Worm (Caenorhabditis elegans) whole organism, mixed stage, embryonic: ENCODE data around the gene F08G2.7.

Source experiments
- ceh-39 ChIP-seq: fragments of 150-350 bp; optimal IDR thresholded peaks from 2 replicates; lab custom pipeline; 2014; ENCODE audit warnings: missing biosample characterization, missing genetic modification characterization
- ceh-43 ChIP-seq: fragments of 200-800 bp; sonication (Bioruptor generic); optimal IDR thresholded peaks from 2 replicates; lab custom pipeline; 2018; ENCODE audit warnings: mild to moderate bottlenecking, missing genetic modification characterization, moderate library complexity, missing compliant biosample characterization
- ceh-83 ChIP-seq: fragments of 200-800 bp; sonication (Bioruptor generic); optimal IDR thresholded peaks from 2 replicates; lab custom pipeline; 2018; ENCODE audit warnings: mild to moderate bottlenecking, missing genetic modification characterization, missing compliant biosample characterization
- ces-1 ChIP-seq: fragments of 150-350 bp; optimal IDR thresholded peaks from 2 replicates; lab custom pipeline; 2014; ENCODE audit warnings: missing biosample characterization, missing genetic modification reagents, missing genetic modification characterization
- cnd-1 ChIP-seq: fragments of 200-800 bp; sonication (Bioruptor generic); optimal IDR thresholded peaks from 2 replicates; lab custom pipeline; 2018; ENCODE audit warnings: mild to moderate bottlenecking, missing genetic modification characterization, missing compliant biosample characterization
- elt-1 ChIP-seq: sonication (generic microtip); optimal IDR thresholded peaks from 2 replicates; lab custom pipeline; 2017; ENCODE audit warnings: missing genetic modification characterization, mild to moderate bottlenecking, missing compliant biosample characterization, antibody characterized with exemption, moderate library complexity, borderline replicate concordance; ENCODE audit not compliant: insufficient read depth
- elt-3 ChIP-seq: fragments of 150-350 bp; optimal IDR thresholded peaks from 2 replicates; lab custom pipeline; 2014; ENCODE audit warnings: missing biosample characterization, missing genetic modification characterization
- flh-1 ChIP-seq: fragments of 200-800 bp; sonication (Bioruptor generic); optimal IDR thresholded peaks from 2 replicates; lab custom pipeline; 2018; ENCODE audit warnings: mild to moderate bottlenecking, missing genetic modification characterization, moderate library complexity, missing compliant biosample characterization
- ham-2 ChIP-seq: fragments of 200-800 bp; sonication (Bioruptor generic); optimal IDR thresholded peaks from 2 replicates; lab custom pipeline; 2018; ENCODE audit warnings: mild to moderate bottlenecking, missing genetic modification characterization, missing compliant biosample characterization
- hlh-1 ChIP-seq: fragments of 150-350 bp; optimal IDR thresholded peaks from 2 replicates; lab custom pipeline; 2014; ENCODE audit warnings: missing biosample characterization, missing genetic modification reagents, missing genetic modification characterization
- lin-13 ChIP-seq: fragments of 150-350 bp; optimal IDR thresholded peaks from 2 replicates; lab custom pipeline; 2014; ENCODE audit warnings: missing biosample characterization, missing genetic modification characterization
- lin-32 ChIP-seq: fragments of 200-800 bp; sonication (Bioruptor generic); optimal IDR thresholded peaks from 2 replicates; lab custom pipeline; 2018; ENCODE audit warnings: mild to moderate bottlenecking, missing genetic modification characterization, missing compliant biosample characterization
- lsy-2 ChIP-seq: fragments of 150-350 bp; optimal IDR thresholded peaks from 2 replicates; lab custom pipeline; 2014; ENCODE audit warnings: missing biosample characterization, missing genetic modification characterization
- mep-1 ChIP-seq: fragments of 150-350 bp; optimal IDR thresholded peaks from 2 replicates; lab custom pipeline; 2017; ENCODE audit warnings: missing biosample characterization, missing genetic modification reagents, missing genetic modification characterization, inconsistent platforms
- mls-2 ChIP-seq: sonication (generic microtip); optimal IDR thresholded peaks from 2 replicates; lab custom pipeline; 2016; ENCODE audit warnings: mild to moderate bottlenecking, missing genetic modification characterization, moderate library complexity, missing compliant biosample characterization
- nhr-12 ChIP-seq: fragments of 150-350 bp; optimal IDR thresholded peaks from 2 replicates; lab custom pipeline; 2014; ENCODE audit warnings: missing biosample characterization, missing genetic modification characterization
- nhr-2 ChIP-seq: fragments of 150-350 bp; optimal IDR thresholded peaks from 2 replicates; lab custom pipeline; 2014; ENCODE audit warnings: missing biosample characterization, missing genetic modification characterization
- nhr-237 ChIP-seq: fragments of 150-350 bp; optimal IDR thresholded peaks from 2 replicates; lab custom pipeline; 2014; ENCODE audit warnings: missing biosample characterization, missing genetic modification characterization
- nhr-28 ChIP-seq: fragments of 150-350 bp; optimal IDR thresholded peaks from 2 replicates; lab custom pipeline; 2014; ENCODE audit warnings: missing biosample characterization, missing genetic modification characterization
- nhr-76 ChIP-seq: sonication (generic microtip); optimal IDR thresholded peaks from 2 replicates; lab custom pipeline; 2017; ENCODE audit warnings: missing biosample characterization, missing genetic modification characterization
- sem-2 ChIP-seq: fragments of 200-800 bp; sonication (Bioruptor generic); optimal IDR thresholded peaks from 2 replicates; lab custom pipeline; 2018; ENCODE audit warnings: mild to moderate bottlenecking, missing genetic modification characterization, missing compliant biosample characterization
- sptf-1 ChIP-seq: sonication (generic microtip); optimal IDR thresholded peaks from 2 replicates; lab custom pipeline; 2017; ENCODE audit warnings: mild to moderate bottlenecking, missing genetic modification characterization, moderate library complexity, missing compliant biosample characterization
- tbx-8 ChIP-seq: fragments of 200-800 bp; sonication (Bioruptor generic); optimal IDR thresholded peaks from 2 replicates; lab custom pipeline; 2018; ENCODE audit warnings: mild to moderate bottlenecking, missing genetic modification characterization, moderate library complexity, missing compliant biosample characterization
- unc-120 ChIP-seq: sonication (generic microtip); optimal IDR thresholded peaks from 2 replicates; lab custom pipeline; 2017; ENCODE audit warnings: missing genetic modification characterization, missing compliant biosample characterization; ENCODE audit not compliant: poor library complexity, severe bottlenecking
- unc-39 ChIP-seq: fragments of 150-350 bp; optimal IDR thresholded peaks from 2 replicates; lab custom pipeline; 2014; ENCODE audit warnings: missing biosample characterization, missing genetic modification characterization
- unc-62 ChIP-seq: fragments of 150-350 bp; optimal IDR thresholded peaks from 2 replicates; lab custom pipeline; 2014; ENCODE audit warnings: missing biosample characterization, missing genetic modification reagents, missing genetic modification characterization
- zip-8 ChIP-seq: fragments of 150-350 bp; optimal IDR thresholded peaks from 2 replicates; lab custom pipeline; 2014; ENCODE audit warnings: missing biosample characterization, missing genetic modification characterization
- ztf-11 ChIP-seq: fragments of 150-350 bp; optimal IDR thresholded peaks from 2 replicates; lab custom pipeline; 2014; ENCODE audit warnings: missing biosample characterization, missing genetic modification characterization

The F08G2.7 gene

DNA sequence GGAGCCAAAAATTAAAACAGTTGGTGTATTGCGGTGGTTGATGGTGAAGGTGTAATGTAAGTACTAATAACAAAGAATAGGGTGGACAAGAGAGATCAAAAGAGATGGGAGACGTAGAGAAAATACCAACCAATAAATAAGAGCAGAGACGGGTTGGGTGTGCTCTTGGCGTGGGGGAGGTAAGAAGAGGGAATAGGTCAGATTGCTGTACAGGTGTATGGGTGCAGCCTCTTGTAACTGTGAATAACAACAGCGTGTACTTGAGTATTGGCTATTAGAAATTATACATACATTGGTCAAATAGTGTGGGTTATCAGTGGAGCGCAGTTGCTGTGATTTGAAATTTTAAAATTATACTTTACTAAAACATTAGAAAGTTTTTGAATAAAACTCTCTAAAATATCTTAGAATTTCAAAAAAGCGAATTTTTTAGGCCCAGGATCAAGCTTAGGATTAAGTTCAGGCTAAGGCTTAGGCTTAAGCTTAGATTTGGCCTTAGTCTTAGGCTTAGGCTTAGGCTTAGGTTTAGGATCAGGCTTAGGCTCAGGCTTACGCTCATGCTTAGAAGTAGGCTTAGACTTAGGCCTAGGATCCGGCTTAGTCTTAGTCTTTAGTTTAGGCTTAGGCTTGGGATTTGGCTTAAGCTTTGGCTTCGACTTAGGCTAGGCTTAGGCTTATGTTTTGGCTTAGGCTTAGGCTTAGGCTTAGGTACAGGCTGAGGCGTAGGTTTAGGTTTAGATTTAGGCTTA lies at the start of gene F08G2.7:
Gene F08G2.7 (minus strand): TSS at position 51 of the 749 bp plus-strand sequence.
- TF ChIP-seq nhr-2 (tag; lab: Kevin White, UChicago) (peak; percentile 25), flh-1 (GFP tag; lab: Kevin White, UChicago) (no peak), hlh-1 (tag; lab: Kevin White, UChicago) (peak; percentile 78), ceh-39 (no peak), nhr-76 (tag; lab: Kevin White, UChicago) (no peak), ztf-11 (tag; lab: Kevin White, UChicago) (no peak), sem-2 (no peak)

DNA sequence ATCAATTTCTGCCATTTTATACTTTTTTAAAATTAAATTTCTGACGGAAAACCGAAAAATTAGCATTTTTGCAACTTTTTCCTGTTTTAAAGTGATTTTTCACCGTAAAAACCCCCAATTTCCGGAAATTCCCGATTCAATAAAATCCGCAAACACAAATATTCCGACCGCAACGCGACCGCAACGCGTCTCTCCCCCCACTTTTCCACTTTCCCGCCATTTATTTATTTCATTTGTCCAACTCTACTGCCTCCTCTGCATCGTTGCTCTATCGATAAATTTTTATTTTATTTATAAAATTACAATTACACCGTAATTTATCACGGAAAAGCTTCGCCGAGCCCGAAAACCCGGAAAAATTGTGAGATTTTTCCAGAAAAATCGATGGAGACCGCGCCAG lies 47.3 kb upstream of the F08G2.7 start, which contains the start of gene mcd-1:
Gene mcd-1 (plus strand): TSS at position 267 of the 400 bp plus-strand sequence.
- peak; percentile 68 for TF ChIP-seq lsy-2 (tag; lab: Kevin White, UChicago)
- TF ChIP-seq mls-2 (tag; lab: Kevin White, UChicago): peak; percentile 1
- peak; percentile 94 for TF ChIP-seq ces-1
- peak; percentile 2 for TF ChIP-seq ceh-39
- TF ChIP-seq tbx-8 (GFP tag; lab: Kevin White, UChicago): no peak
- no peak for TF ChIP-seq nhr-76 (tag; lab: Kevin White, UChicago)
- no peak for TF ChIP-seq nhr-12 (tag; lab: Kevin White, UChicago)
- TF ChIP-seq lin-32: no peak
- TF ChIP-seq ceh-83 (GFP tag; lab: Kevin White, UChicago): no peak
- no peak for TF ChIP-seq zip-8 (tag; lab: Kevin White, UChicago)
- peak; percentile 26 for TF ChIP-seq lin-13 (tag; lab: Kevin White, UChicago)
- TF ChIP-seq mep-1 (tag; lab: Kevin White, UChicago): peak; percentile 95
- no peak for TF ChIP-seq ztf-11 (tag; lab: Kevin White, UChicago)
- peak; percentile 70 for TF ChIP-seq nhr-237
- TF ChIP-seq hlh-1 (tag; lab: Kevin White, UChicago): peak; percentile 1
- TF ChIP-seq sptf-1: peak; percentile 32
- TF ChIP-seq, all 35 proteins: peak for 9

DNA sequence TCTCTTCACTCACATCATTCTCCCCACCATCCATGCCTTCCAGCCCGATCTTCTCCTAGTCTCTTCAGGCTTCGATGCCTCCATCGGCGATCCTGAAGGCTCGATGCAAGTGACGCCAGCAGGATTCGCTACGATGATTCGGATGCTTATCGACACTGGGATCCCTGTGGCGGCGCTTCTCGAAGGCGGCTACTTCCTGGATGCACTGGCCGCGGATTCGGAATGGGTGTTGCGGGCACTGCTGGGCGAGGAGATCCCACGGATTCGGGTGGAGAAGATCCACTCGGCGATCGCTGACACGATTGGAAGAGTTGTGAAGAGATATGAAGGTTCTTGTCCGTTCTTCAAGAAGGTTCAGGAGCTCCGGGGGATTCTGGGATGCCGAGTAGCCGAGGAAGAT lies 45.5 kb upstream of the F08G2.7 start:
- TF ChIP-seq ceh-39: no peak
- TF ChIP-seq lin-13 (tag; lab: Kevin White, UChicago): no peak
- no peak for TF ChIP-seq nhr-12 (tag; lab: Kevin White, UChicago)
- TF ChIP-seq ces-1: no peak
- TF ChIP-seq nhr-237: no peak
- no peak for TF ChIP-seq ztf-11 (tag; lab: Kevin White, UChicago)
- no peak for TF ChIP-seq elt-1
- no peak for TF ChIP-seq cnd-1 (tag; lab: Kevin White, UChicago)
- TF ChIP-seq hlh-1 (tag; lab: Kevin White, UChicago): no peak
- no peak for TF ChIP-seq sem-2
- no peak for TF ChIP-seq flh-1 (GFP tag; lab: Kevin White, UChicago)
- TF ChIP-seq unc-120 (tag; lab: Kevin White, UChicago): no peak
- TF ChIP-seq ham-2 (GFP tag; lab: Kevin White, UChicago): no peak
- no peak for TF ChIP-seq unc-39 (tag; lab: Kevin White, UChicago)
- TF ChIP-seq, all 35 proteins: peak for 0

DNA sequence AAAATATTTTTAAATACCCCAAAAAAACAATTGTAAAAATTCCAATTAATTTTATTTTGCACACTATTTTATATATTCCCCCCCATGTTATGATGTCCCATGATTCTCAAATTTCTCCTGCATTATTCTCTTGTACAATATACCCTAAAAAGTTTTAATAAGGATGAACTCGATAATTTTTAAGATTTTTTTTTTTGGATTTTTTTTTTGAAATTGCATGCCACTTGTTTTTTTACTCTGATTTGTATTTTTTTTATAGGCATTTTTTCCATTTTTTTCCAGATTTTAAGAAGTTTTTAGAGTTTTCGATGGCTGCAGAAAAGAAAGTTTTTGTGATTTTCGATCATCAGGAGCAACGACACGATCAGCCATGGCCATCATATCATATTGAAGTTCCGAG lies 41.4 kb upstream of the F08G2.7 start, which contains the start of gene hda-10:
Gene hda-10 (plus strand): TSS at position 301 of the 400 bp plus-strand sequence.
- TF ChIP-seq unc-39 (tag; lab: Kevin White, UChicago) (no peak), elt-3 (tag; lab: Kevin White, UChicago) (no peak), ceh-43 (GFP tag; lab: Kevin White, UChicago) (no peak), elt-1 (no peak), unc-62 (no peak), nhr-237 (no peak), ceh-39 (no peak), ceh-83 (GFP tag; lab: Kevin White, UChicago) (no peak), zip-8 (tag; lab: Kevin White, UChicago) (no peak), ztf-11 (tag; lab: Kevin White, UChicago) (no peak)

DNA sequence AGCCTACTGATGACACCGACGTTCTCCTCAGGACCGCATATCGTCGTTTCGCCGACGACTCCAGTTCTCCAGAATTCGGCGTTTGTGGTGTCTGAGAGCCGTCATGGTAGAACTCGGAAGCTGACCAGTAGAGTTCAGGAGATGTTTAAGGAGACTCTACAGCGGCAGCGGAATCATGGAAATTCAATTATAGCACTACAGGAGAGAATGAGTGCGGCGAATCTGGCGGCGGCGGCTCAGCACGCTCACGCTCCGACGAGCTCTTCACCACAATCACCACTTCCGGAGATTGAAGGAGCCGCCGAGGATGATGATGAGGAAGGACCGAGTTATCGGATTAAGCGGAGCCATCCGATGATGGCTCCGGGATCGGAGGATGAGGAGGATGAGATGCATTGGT lies 38.6 kb upstream of the F08G2.7 start:
- no peak for TF ChIP-seq ceh-83 (GFP tag; lab: Kevin White, UChicago)
- no peak for TF ChIP-seq nhr-28 (tag; lab: Kevin White, UChicago)
- no peak for TF ChIP-seq ham-2 (GFP tag; lab: Kevin White, UChicago)
